Worm (Caenorhabditis elegans): ENCODE data around the gene twk-25.
A peak's percentile ranks its signal among the peaks of the same experiment; 100 is the strongest.

The twk-25 gene

ce11 chrIV:11522225-11522952, 17.9 kb downstream of the twk-25 start (continued):
- TF ChIP-seq lin-15B (tag; optimal IDR thresholded peaks at IDR 0.05) (peak; percentile 50), C04F5.9 (tag; optimal IDR thresholded peaks at IDR 0.05) (no peak), unc-62 (GFP tag; optimal IDR thresholded peaks at IDR 0.05) (no peak), mef-2 (tag; optimal IDR thresholded peaks at IDR 0.05) (peak; percentile 29), nhr-77 (tag; optimal IDR thresholded peaks at IDR 0.05) (peak; percentile 58), blmp-1 (tag; optimal IDR thresholded peaks at IDR 0.05) (peak; percentile 93), sup-37 (GFP tag; optimal IDR thresholded peaks at IDR 0.05) (no peak), dsc-1 (tag; optimal IDR thresholded peaks at IDR 0.05) (peak; percentile 57), sptf-1 (tag; optimal IDR thresholded peaks at IDR 0.05) (no peak), C34B4.2 (tag; optimal IDR thresholded peaks at IDR 0.05) (no peak), fkh-8 (tag; optimal IDR thresholded peaks at IDR 0.05) (peak; percentile 76), hlh-4 (tag; optimal IDR thresholded peaks at IDR 0.05) (no peak), ceh-88 (GFP tag; IDR thresholded peaks at IDR 0.05) (no peak; the same call in 1 of the 2 replicates), ama-1 (optimal IDR thresholded peaks at IDR 0.05) (peak; percentile 73), mep-1 (tag; optimal IDR thresholded peaks at IDR 0.05) (peak; percentile 98), zag-1 (tag; optimal IDR thresholded peaks at IDR 0.05) (no peak), pag-3 (tag; optimal IDR thresholded peaks at IDR 0.05; ENCODE audit: borderline replicate concordance, insufficient read depth) (no peak), nhr-19 (GFP tag; conservative IDR thresholded peaks at IDR 0.05) (peak; percentile 70), zip-4 (GFP tag; optimal IDR thresholded peaks at IDR 0.05) (no peak), lin-39 (tag; optimal IDR thresholded peaks at IDR 0.05) (no peak), nhr-85 (tag) (peak; percentile 95), ztf-11 (tag; optimal IDR thresholded peaks at IDR 0.05) (no peak), unc-98 (GFP tag; IDR thresholded peaks at IDR 0.05) (no peak), egl-27 (tag; optimal IDR thresholded peaks at IDR 0.05) (peak in 1 of 2 experiments; percentile 32), efl-3 (GFP tag; optimal IDR thresholded peaks at IDR 0.05) (no peak), snpc-4 (tag; optimal IDR thresholded peaks at IDR 0.05) (no peak), ceh-8 (GFP tag; optimal IDR thresholded peaks at IDR 0.05) (peak; percentile 48), hpl-2 (GFP tag; optimal IDR thresholded peaks at IDR 0.05) (peak; percentile 32), F16B12.6 (tag; optimal IDR thresholded peaks at IDR 0.05) (no peak), pqm-1 (tag; optimal IDR thresholded peaks at IDR 0.05) (no peak), Y116A8C.19 (tag; optimal IDR thresholded peaks at IDR 0.05; ENCODE audit: borderline replicate concordance) (no peak), nhr-76 (tag; optimal IDR thresholded peaks at IDR 0.05) (no peak), sox-4 (tag; optimal IDR thresholded peaks at IDR 0.05) (no peak), aly-2 (tag; optimal IDR thresholded peaks at IDR 0.05) (peak; percentile 68), elt-2 (tag; optimal IDR thresholded peaks at IDR 0.05) (peak; percentile 27), ces-1 (GFP tag; optimal IDR thresholded peaks at IDR 0.05) (no peak), nhr-84 (tag; optimal IDR thresholded peaks at IDR 0.05) (no peak), unc-130 (tag; optimal IDR thresholded peaks at IDR 0.05) (peak; percentile 49), dpl-1 (GFP tag; optimal IDR thresholded peaks at IDR 0.05) (peak; percentile 29 to 56 (median 55)), nhr-28 (tag; optimal IDR thresholded peaks at IDR 0.05) (no peak), irx-1 (tag; optimal IDR thresholded peaks at IDR 0.05) (peak; percentile 63), hlh-17 (GFP tag; optimal IDR thresholded peaks at IDR 0.05; ENCODE audit: borderline replicate concordance) (no peak), lir-3 (tag; optimal IDR thresholded peaks at IDR 0.05; ENCODE audit: poor library complexity) (peak; percentile 69), jun-1 (tag; optimal IDR thresholded peaks at IDR 0.05) (peak; percentile 77), mdl-1 (tag; optimal IDR thresholded peaks at IDR 0.05) (peak in 1 of 2 experiments; percentile 66), isw-1 (GFP tag; IDR thresholded peaks at IDR 0.05) (peak; percentile 34; the same call in 1 of the 2 replicates), lsy-2 (tag; optimal IDR thresholded peaks at IDR 0.05) (peak; percentile 71 to 78)

All from whole organism, L1 larva.